Fruit fly (Drosophila melanogaster): ENCODE results near the gene CG9701.

The CG9701 gene

DNA sequence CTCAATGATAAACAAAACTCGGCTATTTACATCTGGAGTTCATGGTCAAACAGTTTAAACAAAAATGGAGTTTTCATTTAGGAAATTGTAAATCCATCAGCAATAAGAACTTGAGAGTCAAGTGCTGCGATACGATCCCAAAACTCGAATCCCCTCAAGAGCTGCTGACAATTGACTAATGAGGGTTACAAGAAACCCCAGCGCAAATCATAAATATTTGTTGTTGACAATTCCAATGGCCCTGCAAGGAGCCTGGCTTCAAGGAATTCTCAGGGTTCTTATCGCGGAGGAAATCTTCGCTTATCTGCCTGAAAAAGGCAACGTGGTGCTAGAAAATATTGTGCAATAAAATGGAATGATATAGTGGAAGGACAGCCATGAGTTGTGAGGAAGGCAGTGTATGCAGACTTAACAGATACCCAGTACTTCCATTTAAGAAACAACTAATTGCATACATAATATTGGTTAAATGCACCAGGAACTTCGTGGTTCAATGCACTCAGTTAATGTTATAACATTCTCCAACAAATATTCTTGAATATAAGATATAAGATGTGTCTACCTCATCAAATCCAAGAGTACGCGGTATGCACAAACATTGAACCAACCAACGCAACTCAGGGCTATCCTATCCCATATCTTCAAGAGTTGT lies 34.8 kb downstream of the CG9701 start (continued):
- no peak for TF ChIP-seq CG32767 (GFP tag; IDR thresholded peaks at IDR 0.05)
- TF ChIP-seq Camta (GFP tag; optimal IDR thresholded peaks at IDR 0.05), result no peak
- TF ChIP-seq sim (GFP tag; IDR thresholded peaks at IDR 0.05), result no peak
- peak in 1 of 2 experiments; percentile 23 for TF ChIP-seq Hr51 (GFP tag; optimal IDR thresholded peaks at IDR 0.05)
- no peak for TF ChIP-seq Atf6 (GFP tag; IDR thresholded peaks at IDR 0.05)
- peak; percentile 28 for TF ChIP-seq NC2β (GFP tag; optimal IDR thresholded peaks at IDR 0.05)
- no peak for TF ChIP-seq NfI (GFP tag; optimal IDR thresholded peaks at IDR 0.05)
- TF ChIP-seq CG17829 (tag; optimal IDR thresholded peaks at IDR 0.05), result peak; percentile 54
- peak; percentile 55 for TF ChIP-seq CG17359 (tag; optimal IDR thresholded peaks at IDR 0.05)
- TF ChIP-seq fd96Cb (tag; optimal IDR thresholded peaks at IDR 0.05), result no peak
- TF ChIP-seq CG6175 (GFP tag; IDR thresholded peaks at IDR 0.05), result no peak
- no peak for TF ChIP-seq Sin3A (optimal IDR thresholded peaks at IDR 0.05)
- TF ChIP-seq CG10209 (GFP tag; optimal IDR thresholded peaks at IDR 0.05), result peak; percentile 8
- TF ChIP-seq CG18764 (GFP tag; optimal IDR thresholded peaks at IDR 0.05), result no peak
- TF ChIP-seq sd (tag; optimal IDR thresholded peaks at IDR 0.05), result no peak
- peak; percentile 48 for TF ChIP-seq pnt (GFP tag; optimal IDR thresholded peaks at IDR 0.05)
- TF ChIP-seq CG4360 (GFP tag; IDR thresholded peaks at IDR 0.05), result 0 out of 2 replicates have a peak, but pooled peaks have one; percentile 34
- peak; percentile 9; the same call in 1 of the 2 replicates for TF ChIP-seq slbo (GFP tag; IDR thresholded peaks at IDR 0.05)
- TF ChIP-seq lilli (GFP tag; optimal IDR thresholded peaks at IDR 0.05), result no peak
- TF ChIP-seq Ravus (GFP tag; IDR thresholded peaks at IDR 0.05), result no peak
- peak; percentile 43 for TF ChIP-seq D19A (tag; optimal IDR thresholded peaks at IDR 0.05)
- no peak for TF ChIP-seq Bgb (GFP tag; IDR thresholded peaks at IDR 0.05; ENCODE audit: partially characterized antibody)
- TF ChIP-seq CG32532 (GFP tag; IDR thresholded peaks at IDR 0.05), result no peak
- no peak for TF ChIP-seq nau (GFP tag; optimal IDR thresholded peaks at IDR 0.05)
- no peak for TF ChIP-seq CG13894 (tag; optimal IDR thresholded peaks at IDR 0.05)
- TF ChIP-seq CG2712 (tag; optimal IDR thresholded peaks at IDR 0.05), result peak; percentile 74
- TF ChIP-seq CG8478 (optimal IDR thresholded peaks at IDR 0.05), result no peak
- no peak for TF ChIP-seq CG2889 (GFP tag; IDR thresholded peaks at IDR 0.05)
- no peak for TF ChIP-seq z (GFP tag; IDR thresholded peaks at IDR 0.05)
- 0 out of 3 replicates have a peak, but pooled peaks have one; percentile 43 for TF ChIP-seq Mrtf (GFP tag; IDR thresholded peaks at IDR 0.05)
- TF ChIP-seq CG11560 (tag; IDR thresholded peaks at IDR 0.05), result no peak
- TF ChIP-seq her (GFP tag; optimal IDR thresholded peaks at IDR 0.05), result no peak
- TF ChIP-seq ewg (GFP tag; optimal IDR thresholded peaks at IDR 0.05), result peak; percentile 13
- TF ChIP-seq org-1 (GFP tag; optimal IDR thresholded peaks at IDR 0.05), result peak; percentile 34
- TF ChIP-seq CG6254 (GFP tag; optimal IDR thresholded peaks at IDR 0.05), result peak; percentile 32
- TF ChIP-seq ranshi (GFP tag; IDR thresholded peaks at IDR 0.05), result no peak
- TF ChIP-seq sqz (GFP tag; optimal IDR thresholded peaks at IDR 0.05), result no peak
- peak; percentile 84 for TF ChIP-seq hth (optimal IDR thresholded peaks at IDR 0.05)
- no peak for TF ChIP-seq CoRest (tag; optimal IDR thresholded peaks at IDR 0.05)
- TF ChIP-seq odd (GFP tag; optimal IDR thresholded peaks at IDR 0.05), result no peak
- no peak for TF ChIP-seq CG10147 (GFP tag; optimal IDR thresholded peaks at IDR 0.05)
- TF ChIP-seq Poxn (GFP tag; IDR thresholded peaks at IDR 0.05), result no peak
- TF ChIP-seq CG5953 (GFP tag; IDR thresholded peaks at IDR 0.05), result no peak
- no peak for TF ChIP-seq Nf-YA (GFP tag; IDR thresholded peaks at IDR 0.05)
- TF ChIP-seq ind (GFP tag; optimal IDR thresholded peaks at IDR 0.05), result peak; percentile 15
- 0 out of 2 replicates have a peak, but pooled peaks have one; percentile 21 for TF ChIP-seq CG11696 (GFP tag; IDR thresholded peaks at IDR 0.05)
- TF ChIP-seq E2f1 (GFP tag; IDR thresholded peaks at IDR 0.05), result no peak
- no peak for TF ChIP-seq CG16779 (GFP tag; IDR thresholded peaks at IDR 0.05)
- TF ChIP-seq CG13775 (GFP tag; optimal IDR thresholded peaks at IDR 0.05), result peak; percentile 15
- peak in 1 of 2 experiments; percentile 52 for TF ChIP-seq tll (GFP tag; optimal IDR thresholded peaks at IDR 0.05)
- TF ChIP-seq CG6791 (GFP tag; IDR thresholded peaks at IDR 0.05; ENCODE audit: partially characterized antibody), result 0 out of 3 replicates have a peak, but pooled peaks have one; percentile 50
